Worm (Caenorhabditis elegans) whole organism, young adult: ENCODE results near the gene ace-4.

Experiments
- C06A6.2 ChIP-seq: fragments of 200-800 bp; sonication (Bioruptor generic); conservative IDR thresholded peaks from 2 replicates; pipeline ENCODE4 v1.3.6; 2022; ENCODE audit warnings: missing genetic modification characterization, missing compliant biosample characterization
- F10E7.11 ChIP-seq: sonication (generic microtip); optimal IDR thresholded peaks from 2 replicates; lab custom pipeline; 2017; ENCODE audit warnings: mild to moderate bottlenecking, missing genetic modification characterization, moderate library complexity, missing compliant biosample characterization
- Y56A3A.18 ChIP-seq: fragments of 200-800 bp; sonication (Bioruptor generic); IDR thresholded peaks from 2 replicates; pipeline ENCODE4 v1.3.6; 2022; ENCODE audit warnings: missing genetic modification reagents, missing genetic modification characterization, missing compliant biosample characterization
- aptf-2 ChIP-seq: fragments of 200-800 bp; sonication (Bioruptor generic); conservative IDR thresholded peaks from 2 replicates; pipeline ENCODE4 v1.3.6; 2022; ENCODE audit warnings: missing genetic modification reagents, missing genetic modification characterization, missing compliant biosample characterization
- athp-1 ChIP-seq: sonication (generic microtip); optimal IDR thresholded peaks from 2 replicates; lab custom pipeline; 2017; ENCODE audit warnings: mild to moderate bottlenecking, missing genetic modification characterization, missing compliant biosample characterization
- attf-5 ChIP-seq: fragments of 200-800 bp; sonication (Bioruptor generic); optimal IDR thresholded peaks from 2 replicates; lab custom pipeline; 2018; ENCODE audit warnings: mild to moderate bottlenecking, missing genetic modification characterization, missing compliant biosample characterization
- cebp-1 ChIP-seq, 2 experiments: fragments of 200-800 bp in 1 of 2; sonication (Bioruptor generic) in 1 of 2; sonication (generic microtip) in 1 of 2; IDR thresholded peaks in 1 of 2; optimal IDR thresholded peaks in 1 of 2; 2 replicates each; pipeline versions ENCODE4 v1.3.6 to Lab custom; 2017 to 2022; ENCODE audit warnings: missing compliant biosample characterization in 2 of 2, missing genetic modification characterization in 2 of 2, mild to moderate bottlenecking in 1 of 2, missing genetic modification reagents in 1 of 2, moderate library complexity in 1 of 2
- cebp-2 ChIP-seq: fragments of 200-800 bp; sonication (Bioruptor generic); IDR thresholded peaks from 2 replicates; pipeline ENCODE4 v1.3.6; 2022; ENCODE audit warnings: missing genetic modification characterization, missing compliant biosample characterization
- ceh-100 ChIP-seq: fragments of 200-800 bp; sonication (Bioruptor generic); IDR thresholded peaks from 2 replicates; pipeline ENCODE4 v1.3.6; 2022; ENCODE audit warnings: missing genetic modification reagents, missing genetic modification characterization, missing compliant biosample characterization
- ceh-79 ChIP-seq: sonication (generic microtip); optimal IDR thresholded peaks from 2 replicates; lab custom pipeline; 2017; ENCODE audit warnings: mild to moderate bottlenecking, missing genetic modification characterization, missing compliant biosample characterization
- ceh-91 ChIP-seq: fragments of 200-800 bp; sonication (Bioruptor generic); IDR thresholded peaks from 2 replicates; pipeline ENCODE4 v1.3.6; 2022; ENCODE audit warnings: missing genetic modification reagents, missing genetic modification characterization, missing compliant biosample characterization
- die-1 ChIP-seq: sonication (generic microtip); optimal IDR thresholded peaks from 2 replicates; lab custom pipeline; 2016; ENCODE audit warnings: missing genotype, mild to moderate bottlenecking, missing genetic modification characterization, missing compliant biosample characterization
- dox-1 ChIP-seq: fragments of 200-800 bp; sonication (Bioruptor generic); IDR thresholded peaks from 2 replicates; pipeline ENCODE4 v1.3.6; 2022; ENCODE audit warnings: missing genetic modification reagents, missing genetic modification characterization, missing compliant biosample characterization
- dpl-1 ChIP-seq: fragments of 150-350 bp; optimal IDR thresholded peaks from 2 replicates; lab custom pipeline; 2014; ENCODE audit warnings: missing biosample characterization, missing genetic modification reagents, missing genetic modification characterization
- egl-18 ChIP-seq: fragments of 200-800 bp; sonication (Bioruptor generic); IDR thresholded peaks from 2 replicates; pipeline ENCODE4 v1.3.6; 2022; ENCODE audit warnings: missing genetic modification reagents, missing genetic modification characterization, missing compliant biosample characterization
- egrh-3 ChIP-seq: fragments of 200-800 bp; sonication (Bioruptor generic); IDR thresholded peaks from 2 replicates; pipeline ENCODE4 v1.3.6; 2022; ENCODE audit warnings: missing genetic modification reagents, missing genetic modification characterization, missing compliant biosample characterization
- him-1 ChIP-seq: sonication (generic microtip); optimal IDR thresholded peaks from 2 replicates; lab custom pipeline; 2016; ENCODE audit warnings: missing genotype, missing genetic modification reagents, missing genetic modification characterization, missing compliant biosample characterization
- hmg-1.2 ChIP-seq: fragments of 200-800 bp; sonication (Bioruptor generic); IDR thresholded peaks from 2 replicates; pipeline ENCODE4 v1.3.6; 2022; ENCODE audit warnings: missing genetic modification reagents, missing genetic modification characterization, missing compliant biosample characterization
- lin-35 ChIP-seq, 3 experiments: fragments of 150-350 bp in 2 of 3; sonication (generic microtip) in 1 of 3; optimal IDR thresholded peaks; 2 replicates each; lab custom pipeline; 2014 to 2018; ENCODE audit warnings: missing biosample characterization in 3 of 3, missing genetic modification characterization in 3 of 3, missing genetic modification reagents in 3 of 3
- lin-40 ChIP-seq: sonication (generic microtip); optimal IDR thresholded peaks from 2 replicates; lab custom pipeline; 2016; ENCODE audit warnings: missing genetic modification characterization, mild to moderate bottlenecking, missing compliant biosample characterization, missing genotype, missing genetic modification reagents
- lin-54 ChIP-seq: fragments of 200-800 bp; sonication (Bioruptor generic); optimal IDR thresholded peaks from 2 replicates; lab custom pipeline; 2018; ENCODE audit warnings: mild to moderate bottlenecking, missing genetic modification characterization, missing compliant biosample characterization
- mcd-1 ChIP-seq: fragments of 200-800 bp; sonication (Bioruptor generic); IDR thresholded peaks from 2 replicates; pipeline ENCODE4 v1.3.6; 2022; ENCODE audit warnings: missing genetic modification reagents, missing genetic modification characterization, missing compliant biosample characterization
- mel-28 ChIP-seq: sonication (generic microtip); optimal IDR thresholded peaks from 2 replicates; lab custom pipeline; 2016; ENCODE audit warnings: borderline replicate concordance, mild to moderate bottlenecking, missing genetic modification characterization, missing compliant biosample characterization
- mxl-1 ChIP-seq: sonication (generic microtip); optimal IDR thresholded peaks from 2 replicates; lab custom pipeline; 2016; ENCODE audit warnings: missing genetic modification characterization, missing compliant biosample characterization
- nhr-80 ChIP-seq: sonication (generic microtip); optimal IDR thresholded peaks from 2 replicates; lab custom pipeline; 2016; ENCODE audit warnings: missing genetic modification characterization, missing compliant biosample characterization
- pbrm-1 ChIP-seq: fragments of 200-800 bp; sonication (Bioruptor generic); IDR thresholded peaks from 2 replicates; pipeline ENCODE4 v1.3.6; 2022; ENCODE audit warnings: missing genetic modification reagents, missing genetic modification characterization, missing compliant biosample characterization
- pha-4 ChIP-seq: fragments of 150-350 bp; sonication (generic microtip); optimal IDR thresholded peaks from 2 replicates; lab custom pipeline; 2014; ENCODE audit warnings: missing biosample characterization, missing genetic modification reagents, missing genetic modification characterization
- rcor-1 ChIP-seq: fragments of 200-800 bp; sonication (Bioruptor generic); IDR thresholded peaks from 2 replicates; pipeline ENCODE4 v1.3.6; 2022; ENCODE audit warnings: missing genetic modification reagents, missing genetic modification characterization, missing compliant biosample characterization
- rec-8 ChIP-seq, 2 experiments: sonication (generic microtip); optimal IDR thresholded peaks; 2 replicates each; lab custom pipeline; 2016; ENCODE audit warnings: mild to moderate bottlenecking in 2 of 2, missing genetic modification characterization in 2 of 2, missing genetic modification reagents in 2 of 2, missing genotype in 2 of 2, missing biosample characterization in 1 of 2, missing compliant biosample characterization in 1 of 2, moderate library complexity in 1 of 2
- sea-2 ChIP-seq: fragments of 200-800 bp; sonication (Bioruptor generic); IDR thresholded peaks from 2 replicates; pipeline ENCODE4 v1.3.6; 2022; ENCODE audit warnings: missing genetic modification characterization, missing compliant biosample characterization
- snpc-1.3 ChIP-seq: sonication (generic microtip); optimal IDR thresholded peaks from 2 replicates; lab custom pipeline; 2017; ENCODE audit warnings: missing genetic modification characterization, mild to moderate bottlenecking, missing compliant biosample characterization, antibody characterized with exemption, moderate library complexity, missing genotype, missing genetic modification reagents; ENCODE audit not compliant: insufficient read depth
- snpc-4 ChIP-seq, 5 experiments: fragments of 150-350 bp in 1 of 5; sonication (generic microtip) in 4 of 5; optimal IDR thresholded peaks; 2 replicates each; lab custom pipeline; 2014 to 2018; ENCODE audit warnings: missing genetic modification characterization in 5 of 5, missing biosample characterization in 3 of 5, antibody characterized with exemption in 2 of 5, mild to moderate bottlenecking in 2 of 5, missing compliant biosample characterization in 2 of 5, missing genotype in 2 of 5, moderate library complexity in 2 of 5, missing genetic modification reagents in 1 of 5
- tbp1 ChIP-seq: fragments of 200-800 bp; sonication (Bioruptor generic); optimal IDR thresholded peaks from 2 replicates; lab custom pipeline; 2018; ENCODE audit warnings: mild to moderate bottlenecking, missing genetic modification characterization, missing compliant biosample characterization
- zfh-2 ChIP-seq: fragments of 200-800 bp; sonication (Bioruptor generic); conservative IDR thresholded peaks from 2 replicates; pipeline ENCODE4 v1.3.6; 2022; ENCODE audit warnings: missing genetic modification reagents, missing genetic modification characterization, missing compliant biosample characterization

ace-4 gene

DNA sequence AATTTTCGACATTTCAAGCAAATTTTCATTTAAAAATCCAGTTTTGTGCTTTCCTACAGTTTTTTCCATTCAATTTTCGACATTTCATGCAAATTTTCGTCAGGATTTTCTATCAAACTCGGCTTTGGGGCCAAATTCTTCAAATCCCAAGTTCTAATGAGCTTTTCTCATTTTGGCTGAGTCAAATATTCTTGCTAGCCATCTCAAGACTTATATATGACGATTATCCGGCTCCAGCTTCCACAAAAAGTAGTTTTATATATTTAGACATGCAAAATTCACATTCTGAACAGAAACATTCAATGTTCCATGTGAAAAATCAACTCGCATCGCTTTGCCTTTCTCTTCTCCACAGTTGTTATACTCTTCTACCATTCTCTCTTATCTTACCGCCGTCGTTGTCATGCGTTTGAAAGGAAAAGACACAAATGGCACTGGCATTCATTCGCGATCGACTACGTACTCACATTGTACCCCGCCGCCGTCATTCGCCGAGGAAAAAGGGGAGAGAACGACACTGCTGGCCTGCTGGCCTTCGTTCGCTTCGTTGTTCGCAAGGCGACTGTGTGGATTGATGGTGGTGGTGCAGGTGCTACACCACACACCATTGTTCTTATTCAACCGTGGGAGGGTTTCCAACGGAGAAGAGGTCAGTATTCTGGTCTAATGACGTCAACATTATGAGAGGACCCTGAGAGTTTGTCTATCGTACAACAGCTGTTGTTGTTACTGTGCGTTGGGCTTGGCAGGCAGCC is 50.1 kb downstream of the ace-4 start (continued):
- TF ChIP-seq ceh-79 (tag; lab: Kevin White, UChicago) (no peak), mel-28 (tag; lab: Kevin White, UChicago) (no peak), dpl-1 (GFP tag; lab: Kevin White, UChicago) (no peak), die-1 (tag; lab: Kevin White, UChicago) (peak; percentile 18), snpc-1.3 (tag; lab: Kevin White, UChicago) (no peak), athp-1 (tag; lab: Kevin White, UChicago) (no peak), ceh-100 (GFP tag; lab: Robert Waterston, UW) (no peak), hmg-1.2 (GFP tag; lab: Robert Waterston, UW) (0 out of 2 replicates have a peak, but pooled peaks have one; percentile 26), mxl-1 (no peak), zfh-2 (peak; percentile 70), tbp1 (GFP tag; lab: Kevin White, UChicago) (no peak), cebp-2 (no peak), sea-2 (no peak)

DNA sequence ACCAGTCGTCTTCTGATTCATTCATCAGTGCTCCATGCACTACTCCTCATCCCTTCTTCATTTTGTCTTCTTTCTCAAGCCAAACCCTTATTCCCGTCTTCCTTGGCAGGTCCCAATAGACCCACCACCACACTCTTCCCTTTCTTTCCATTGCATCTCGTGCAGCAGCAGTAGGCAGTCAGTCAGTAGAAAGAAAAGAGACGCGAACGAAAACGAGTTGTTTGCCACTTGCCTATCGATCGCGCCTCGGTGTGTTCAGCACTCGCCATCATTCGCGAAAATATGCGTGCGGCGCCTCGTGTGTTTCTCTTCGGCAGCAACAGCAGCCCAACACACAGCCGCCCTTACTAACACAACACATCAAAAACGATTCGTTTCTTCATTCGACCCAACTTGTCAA is 51.6 kb downstream of the ace-4 start:
- TF ChIP-seq zfh-2 (peak; percentile 46; the same call in 1 of the 2 replicates), pha-4 (no peak), attf-5 (GFP tag; lab: Kevin White, UChicago) (peak; percentile 48), ceh-79 (tag; lab: Kevin White, UChicago) (no peak), Y56A3A.18 (GFP tag; lab: Robert Waterston, UW) (0 out of 2 replicates have a peak, but pooled peaks have one; percentile 24), lin-35 (GFP tag; optimal IDR thresholded peaks at IDR 0.05; lab: Kevin White, UChicago) (peak in 1 of 3 experiments; percentile 0), nhr-80 (tag; lab: Kevin White, UChicago) (peak; percentile 42), dox-1 (peak; percentile 26; the same call in 1 of the 2 replicates), rcor-1 (GFP tag; lab: Robert Waterston, UW) (peak; percentile 50; the same call in 1 of the 2 replicates), cebp-1 (GFP tag; IDR thresholded peaks at IDR 0.05; lab: Robert Waterston, UW) (no peak), cebp-1 (tag; optimal IDR thresholded peaks at IDR 0.05; lab: Kevin White, UChicago) (peak; percentile 33), lin-54 (GFP tag; lab: Kevin White, UChicago) (peak; percentile 42), ceh-91 (GFP tag; lab: Robert Waterston, UW) (no peak), egrh-3 (GFP tag; lab: Robert Waterston, UW) (peak; percentile 24), snpc-4 (GFP tag; optimal IDR thresholded peaks at IDR 0.05; lab: Kevin White, UChicago) (no peak), snpc-4 (tag; optimal IDR thresholded peaks at IDR 0.05; lab: Kevin White, UChicago) (peak in 1 of 4 experiments; percentile 19), snpc-1.3 (tag; lab: Kevin White, UChicago) (no peak), aptf-2 (no peak), egl-18 (GFP tag; lab: Robert Waterston, UW) (0 out of 2 replicates have a peak, but pooled peaks have one; percentile 44), F10E7.11 (no peak), rec-8 (tag; optimal IDR thresholded peaks at IDR 0.05; lab: Kevin White, UChicago) (no peak), hmg-1.2 (GFP tag; lab: Robert Waterston, UW) (peak; percentile 22; the same call in 1 of the 2 replicates), C06A6.2 (0 out of 2 replicates have a peak, but pooled peaks have one; percentile 36), mcd-1 (GFP tag; lab: Robert Waterston, UW) (peak; percentile 43; the same call in 1 of the 2 replicates), pbrm-1 (GFP tag; lab: Robert Waterston, UW) (peak; percentile 56; the same call in 1 of the 2 replicates), lin-40 (tag; lab: Kevin White, UChicago) (peak; percentile 15), him-1 (tag; lab: Kevin White, UChicago) (no peak)
